Worm (Caenorhabditis elegans) whole organism, early embryonic: ENCODE measurements around the gene srw-43.

Source experiments
- B0310.2 ChIP-seq: sonication (generic microtip); optimal IDR thresholded peaks from 2 replicates; lab custom pipeline; 2016; ENCODE audit warnings: mild to moderate bottlenecking, missing genetic modification characterization, missing compliant biosample characterization
- F13C5.2 ChIP-seq: sonication (generic microtip); optimal IDR thresholded peaks from 2 replicates; lab custom pipeline; 2017; ENCODE audit warnings: mild to moderate bottlenecking, missing genetic modification characterization, inconsistent platforms, missing compliant biosample characterization
- aly-1 ChIP-seq: sonication (generic microtip); optimal IDR thresholded peaks from 2 replicates; lab custom pipeline; 2016; ENCODE audit warnings: missing genetic modification characterization, missing compliant biosample characterization
- ama-1 ChIP-seq: fragments of 150-350 bp; optimal IDR thresholded peaks from 2 replicates; lab custom pipeline; 2014
- ceh-13 ChIP-seq: fragments of 200-800 bp; sonication (Bioruptor generic); optimal IDR thresholded peaks from 2 replicates; lab custom pipeline; 2018; ENCODE audit warnings: mild to moderate bottlenecking, missing genetic modification characterization, missing compliant biosample characterization
- ceh-36 ChIP-seq: sonication (generic microtip); optimal IDR thresholded peaks from 2 replicates; lab custom pipeline; 2016; ENCODE audit warnings: missing genetic modification characterization, inconsistent platforms, missing compliant biosample characterization
- ets-7 ChIP-seq: sonication (generic microtip); optimal IDR thresholded peaks from 2 replicates; lab custom pipeline; 2016; ENCODE audit warnings: missing genotype, missing genetic modification characterization, missing compliant biosample characterization
- flt-1 ChIP-seq: fragments of 200-800 bp; sonication (Bioruptor generic); IDR thresholded peaks from 2 replicates; pipeline ENCODE4 v1.3.6; 2022; ENCODE audit warnings: missing genetic modification characterization, missing compliant biosample characterization
- hmbx-1 ChIP-seq: sonication (generic microtip); optimal IDR thresholded peaks from 2 replicates; lab custom pipeline; 2016; ENCODE audit warnings: mild to moderate bottlenecking, missing genetic modification characterization, missing compliant biosample characterization
- hmg-4 ChIP-seq: fragments of 200-800 bp; sonication (Bioruptor generic); optimal IDR thresholded peaks from 2 replicates; lab custom pipeline; 2018; ENCODE audit warnings: mild to moderate bottlenecking, missing genetic modification characterization, missing compliant biosample characterization
- hnd-1 ChIP-seq: sonication (generic microtip); optimal IDR thresholded peaks from 2 replicates; lab custom pipeline; 2016; ENCODE audit warnings: missing genetic modification characterization, missing compliant biosample characterization
- pes-1 ChIP-seq: fragments of 200-800 bp; sonication (Bioruptor generic); IDR thresholded peaks from 2 replicates; pipeline ENCODE4 v1.3.6; 2022; ENCODE audit warnings: missing genetic modification reagents, missing genetic modification characterization, missing compliant biosample characterization
- scrt-1 ChIP-seq: fragments of 200-800 bp; sonication (Bioruptor generic); IDR thresholded peaks from 2 replicates; pipeline ENCODE4 v1.3.6; 2022; ENCODE audit warnings: missing genetic modification characterization, missing compliant biosample characterization
- sea-1 ChIP-seq: fragments of 200-800 bp; sonication (Bioruptor generic); conservative IDR thresholded peaks from 2 replicates; pipeline ENCODE4 v1.3.6; 2022; ENCODE audit warnings: missing genetic modification characterization, missing compliant biosample characterization
- tbx-11 ChIP-seq: fragments of 200-800 bp; sonication (Bioruptor generic); IDR thresholded peaks from 2 replicates; pipeline ENCODE4 v1.3.6; 2022; ENCODE audit warnings: missing genetic modification characterization, missing compliant biosample characterization
- tbx-37 ChIP-seq: fragments of 200-800 bp; sonication (Bioruptor generic); conservative IDR thresholded peaks from 2 replicates; pipeline ENCODE4 v1.3.6; 2022; ENCODE audit warnings: missing genetic modification reagents, missing genetic modification characterization, missing compliant biosample characterization
- tra-4 ChIP-seq: sonication (generic microtip); optimal IDR thresholded peaks from 2 replicates; lab custom pipeline; 2017; ENCODE audit warnings: missing genetic modification characterization, missing compliant biosample characterization

The srw-43 gene

DNA sequence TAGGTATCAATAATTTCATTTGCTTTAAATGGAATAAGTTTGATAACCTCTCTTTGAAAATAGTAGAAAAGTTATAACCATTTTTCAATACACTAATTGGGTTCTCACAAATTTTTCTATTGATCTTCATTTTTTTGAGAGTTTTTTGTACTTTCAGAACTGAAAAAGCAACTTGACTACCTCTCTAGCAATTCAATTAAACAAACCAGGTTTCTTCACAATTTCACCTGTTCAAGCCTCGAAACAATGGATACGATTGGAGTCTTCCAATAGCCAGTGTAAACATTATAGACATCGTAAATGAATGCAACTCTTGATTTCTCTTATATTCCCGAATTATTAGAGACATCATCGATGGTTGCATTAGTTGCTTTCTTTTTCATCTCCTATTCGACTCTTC is 44.1 kb downstream of the srw-43 start, which contains the start of gene srz-99:
Gene srz-99, plus strand, starts transcription at position 301 of the 400 bp plus-strand sequence.
- TF ChIP-seq aly-1 = no peak
- TF ChIP-seq tbx-37 (GFP tag; lab: Robert Waterston, UW) = no peak
- TF ChIP-seq ceh-13 (GFP tag; lab: Kevin White, UChicago) = no peak
- TF ChIP-seq hnd-1 = no peak
- no peak for TF ChIP-seq ceh-36 (tag; lab: Kevin White, UChicago)
- no peak for TF ChIP-seq hmg-4 (GFP tag; lab: Kevin White, UChicago)
- TF ChIP-seq ama-1 = no peak
- TF ChIP-seq flt-1 = no peak
- TF ChIP-seq tbx-11 = no peak

DNA sequence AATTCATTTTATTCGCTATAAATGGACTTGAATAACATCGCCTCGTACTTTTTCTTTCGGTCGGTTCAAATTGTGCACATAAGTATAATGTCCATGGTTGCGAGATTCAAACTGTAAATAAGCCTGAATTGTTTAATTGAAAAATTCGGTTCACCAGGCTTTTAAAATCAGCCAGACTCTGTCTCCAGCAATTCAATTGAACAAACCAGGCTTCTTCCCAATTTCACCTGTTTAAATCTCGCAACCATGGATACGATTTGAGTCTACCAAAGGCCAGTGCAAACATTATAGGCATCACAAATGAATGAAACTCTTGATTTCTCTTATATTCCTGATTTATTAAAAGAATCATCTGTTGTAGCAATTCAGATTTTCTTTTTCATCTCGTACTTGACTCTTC is 45.8 kb downstream of the srw-43 start, which contains the start of gene srz-100:
Gene srz-100, plus strand, starts transcription at position 301 of the 400 bp plus-strand sequence.
- TF ChIP-seq tra-4 (tag; lab: Kevin White, UChicago) (no peak), B0310.2 (tag; lab: Kevin White, UChicago) (no peak), hnd-1 (no peak), ets-7 (tag; lab: Kevin White, UChicago) (no peak), pes-1 (no peak), hmbx-1 (tag; lab: Kevin White, UChicago) (no peak), aly-1 (no peak), tbx-11 (no peak), ceh-13 (GFP tag; lab: Kevin White, UChicago) (no peak), ama-1 (no peak), flt-1 (no peak), F13C5.2 (tag; lab: Kevin White, UChicago) (no peak), tbx-37 (GFP tag; lab: Robert Waterston, UW) (no peak), hmg-4 (GFP tag; lab: Kevin White, UChicago) (no peak), scrt-1 (GFP tag; lab: Robert Waterston, UW) (no peak), ceh-36 (tag; lab: Kevin White, UChicago) (no peak)

ce11 chrV:16733681-16734080 is 47.9 kb downstream of the srw-43 start, which contains the start of gene T25E12.16:
TSS of gene T25E12.16 (minus strand) at chrV:16733781.
- no peak for TF ChIP-seq ceh-36 (tag; lab: Kevin White, UChicago)
- TF ChIP-seq aly-1 = no peak
- TF ChIP-seq ets-7 (tag; lab: Kevin White, UChicago) = no peak
- no peak for TF ChIP-seq tbx-37 (GFP tag; lab: Robert Waterston, UW)
- no peak for TF ChIP-seq ceh-13 (GFP tag; lab: Kevin White, UChicago)
- no peak for TF ChIP-seq B0310.2 (tag; lab: Kevin White, UChicago)
- no peak for TF ChIP-seq hmg-4 (GFP tag; lab: Kevin White, UChicago)
- TF ChIP-seq hmbx-1 (tag; lab: Kevin White, UChicago) = no peak
- TF ChIP-seq ama-1 = no peak
- no peak for TF ChIP-seq tra-4 (tag; lab: Kevin White, UChicago)
- no peak for TF ChIP-seq pes-1
- no peak for TF ChIP-seq hnd-1
- no peak for TF ChIP-seq sea-1
- TF ChIP-seq tbx-11 = no peak
- no peak for TF ChIP-seq flt-1
- TF ChIP-seq scrt-1 (GFP tag; lab: Robert Waterston, UW) = no peak
- no peak for TF ChIP-seq F13C5.2 (tag; lab: Kevin White, UChicago)

ce11 chrV:16735518-16735917 is 49.7 kb downstream of the srw-43 start, which contains the start of the genes clec-38 and clec-34:
TSS of gene clec-38 (minus strand) at chrV:16735618.
TSS of gene clec-34 (plus strand) at chrV:16735765.
- TF ChIP-seq hmbx-1 (tag; lab: Kevin White, UChicago) = no peak
- TF ChIP-seq tbx-37 (GFP tag; lab: Robert Waterston, UW) = no peak
- TF ChIP-seq aly-1 = no peak
- TF ChIP-seq tbx-11 = no peak
- no peak for TF ChIP-seq scrt-1 (GFP tag; lab: Robert Waterston, UW)
- no peak for TF ChIP-seq hnd-1
- TF ChIP-seq pes-1 = no peak
- TF ChIP-seq ets-7 (tag; lab: Kevin White, UChicago) = no peak
- no peak for TF ChIP-seq ceh-36 (tag; lab: Kevin White, UChicago)
